Worm (Caenorhabditis elegans): ENCODE data around the gene clec-229.

- TF ChIP-seq him-1 (tag; optimal IDR thresholded peaks at IDR 0.05), result no peak
- no peak for TF ChIP-seq W03F9.2 (tag; optimal IDR thresholded peaks at IDR 0.05)
Measured at ce11 chrV:15347292-15347691, 6.0 kb upstream of the clec-229 start, which contains the start of gene C29F3.3.

Data from whole organism, L4/young adult.